Fruit fly (Drosophila melanogaster): ENCODE results near the gene CG7320.

- TF ChIP-seq Sin3A (optimal IDR thresholded peaks at IDR 0.05) (no peak), Myc (optimal IDR thresholded peaks at IDR 0.05) (no peak), ttk (optimal IDR thresholded peaks at IDR 0.05) (no peak), psq (optimal IDR thresholded peaks at IDR 0.05) (no peak), h (optimal IDR thresholded peaks at IDR 0.05) (no peak)
These were observed 34.2 kb upstream of the CG7320 start for dm6 chr3L:18166977-18167528.
